Worm (Caenorhabditis elegans) whole organism, L3 larva: Measurements from ENCODE around the gene Y57G11C.52.

Experiments used
- R02D3.7 ChIP-seq: fragments of 150-350 bp; optimal IDR thresholded peaks from 2 replicates; lab custom pipeline; 2014; ENCODE audit warnings: missing biosample characterization, missing genetic modification characterization
- ceh-16 ChIP-seq: sonication (generic microtip); optimal IDR thresholded peaks from 2 replicates; lab custom pipeline; 2017; ENCODE audit warnings: missing biosample characterization, missing genetic modification characterization
- ceh-28 ChIP-seq: fragments of 150-350 bp; optimal IDR thresholded peaks from 2 replicates; lab custom pipeline; 2014; ENCODE audit warnings: missing biosample characterization, missing genetic modification reagents, missing genetic modification characterization
- ceh-82 ChIP-seq: fragments of 150-350 bp; optimal IDR thresholded peaks from 2 replicates; lab custom pipeline; 2014; ENCODE audit warnings: missing biosample characterization, missing genetic modification characterization
- ceh-9 ChIP-seq: sonication (generic microtip); optimal IDR thresholded peaks from 2 replicates; lab custom pipeline; 2018; ENCODE audit warnings: missing biosample characterization, missing genetic modification characterization
- daf-12 ChIP-seq: fragments of 150-350 bp; optimal IDR thresholded peaks from 2 replicates; lab custom pipeline; 2014; ENCODE audit warnings: missing biosample characterization, missing genetic modification reagents, missing genetic modification characterization
- egl-27 ChIP-seq: sonication (generic microtip); optimal IDR thresholded peaks from 4 replicates; lab custom pipeline; 2017; ENCODE audit warnings: missing biosample characterization, missing genetic modification reagents, missing genetic modification characterization
- egl-5 ChIP-seq: fragments of 150-350 bp; optimal IDR thresholded peaks from 2 replicates; lab custom pipeline; 2017; ENCODE audit warnings: missing biosample characterization, missing genetic modification reagents, missing genetic modification characterization, inconsistent platforms
- elt-1 ChIP-seq: fragments of 150-350 bp; optimal IDR thresholded peaks from 2 replicates; lab custom pipeline; 2014; ENCODE audit warnings: missing biosample characterization, missing genetic modification characterization
- elt-2 ChIP-seq: sonication (generic microtip); optimal IDR thresholded peaks from 2 replicates; lab custom pipeline; 2016; ENCODE audit warnings: missing genetic modification reagents, mild to moderate bottlenecking, missing genetic modification characterization, missing compliant biosample characterization
- elt-3 ChIP-seq, 3 experiments: fragments of 150-350 bp in 1 of 3; sonication (generic microtip) in 2 of 3; optimal IDR thresholded peaks; 2 replicates in 2 of 3; 4 replicates in 1 of 3; lab custom pipeline; 2014 to 2017; ENCODE audit warnings: missing biosample characterization in 3 of 3, missing genetic modification characterization in 3 of 3
- eor-1 ChIP-seq, 2 experiments: fragments of 150-350 bp; optimal IDR thresholded peaks; 2 replicates each; lab custom pipeline; 2014 to 2018; ENCODE audit warnings: missing biosample characterization in 2 of 2, missing genetic modification characterization in 2 of 2
- fkh-10 ChIP-seq: sonication (generic microtip); optimal IDR thresholded peaks from 2 replicates; lab custom pipeline; 2017; ENCODE audit warnings: missing biosample characterization, missing genetic modification reagents, missing genetic modification characterization
- fkh-2 ChIP-seq: fragments of 150-350 bp; optimal IDR thresholded peaks from 2 replicates; lab custom pipeline; 2014; ENCODE audit warnings: missing biosample characterization, missing genetic modification reagents, missing genetic modification characterization
- hmg-11 ChIP-seq: sonication (generic microtip); optimal IDR thresholded peaks from 2 replicates; lab custom pipeline; 2016; ENCODE audit warnings: missing genetic modification characterization, missing compliant biosample characterization
- jun-1 ChIP-seq: fragments of 150-350 bp; optimal IDR thresholded peaks from 2 replicates; lab custom pipeline; 2014; ENCODE audit warnings: missing biosample characterization, missing genetic modification reagents, missing genetic modification characterization
- lin-15B ChIP-seq: fragments of 150-350 bp; optimal IDR thresholded peaks from 2 replicates; lab custom pipeline; 2014; ENCODE audit warnings: missing biosample characterization, missing genetic modification characterization
- lin-39 ChIP-seq: fragments of 150-350 bp; optimal IDR thresholded peaks from 2 replicates; lab custom pipeline; 2018; ENCODE audit warnings: missing biosample characterization, missing genetic modification reagents, missing genetic modification characterization
- lsy-12 ChIP-seq: sonication (generic microtip); optimal IDR thresholded peaks from 2 replicates; lab custom pipeline; 2016; ENCODE audit warnings: mild to moderate bottlenecking, missing genetic modification characterization, missing compliant biosample characterization
- mdl-1 ChIP-seq: fragments of 150-350 bp; optimal IDR thresholded peaks from 2 replicates; lab custom pipeline; 2014; ENCODE audit warnings: missing biosample characterization, missing genetic modification characterization
- mml-1 ChIP-seq: fragments of 150-350 bp; sonication (generic microtip); optimal IDR thresholded peaks from 3 replicates; lab custom pipeline; 2014; ENCODE audit warnings: missing biosample characterization, missing genetic modification characterization
- nfya-1 ChIP-seq: sonication (generic microtip); optimal IDR thresholded peaks from 2 replicates; lab custom pipeline; 2017; ENCODE audit warnings: missing genetic modification characterization, mild to moderate bottlenecking, missing compliant biosample characterization, antibody characterized with exemption, moderate library complexity; ENCODE audit not compliant: insufficient read depth
- nhr-11 ChIP-seq: fragments of 150-350 bp; optimal IDR thresholded peaks from 2 replicates; lab custom pipeline; 2014; ENCODE audit warnings: missing biosample characterization, missing genetic modification characterization
- nhr-12 ChIP-seq: fragments of 150-350 bp; optimal IDR thresholded peaks from 2 replicates; lab custom pipeline; 2014; ENCODE audit warnings: missing biosample characterization, missing genetic modification characterization
- nhr-23 ChIP-seq: fragments of 150-350 bp; optimal IDR thresholded peaks from 2 replicates; lab custom pipeline; 2014; ENCODE audit warnings: missing biosample characterization, missing genetic modification reagents, missing genetic modification characterization
- nhr-237 ChIP-seq: fragments of 150-350 bp; optimal IDR thresholded peaks from 2 replicates; lab custom pipeline; 2014; ENCODE audit warnings: missing biosample characterization, missing genetic modification characterization
- nhr-25 ChIP-seq: sonication (generic microtip); optimal IDR thresholded peaks from 2 replicates; lab custom pipeline; 2017; ENCODE audit warnings: missing biosample characterization, missing genetic modification characterization
- nhr-43 ChIP-seq: sonication (generic microtip); optimal IDR thresholded peaks from 2 replicates; lab custom pipeline; 2016; ENCODE audit warnings: mild to moderate bottlenecking, missing genetic modification characterization, missing compliant biosample characterization; ENCODE audit not compliant: poor library complexity, severe bottlenecking
- nhr-67 ChIP-seq: fragments of 150-350 bp; optimal IDR thresholded peaks from 2 replicates; lab custom pipeline; 2014; ENCODE audit warnings: missing biosample characterization, missing genetic modification characterization
- nhr-76 ChIP-seq: fragments of 150-350 bp; sonication (generic microtip); optimal IDR thresholded peaks from 5 replicates; lab custom pipeline; 2014; ENCODE audit warnings: missing biosample characterization, missing genetic modification characterization
- pha-4 ChIP-seq: fragments of 150-350 bp; optimal IDR thresholded peaks from 2 replicates; lab custom pipeline; 2014; ENCODE audit warnings: missing biosample characterization, missing genetic modification reagents, missing genetic modification characterization
- sea-2 ChIP-seq: fragments of 150-350 bp; sonication (generic microtip); optimal IDR thresholded peaks from 4 replicates; lab custom pipeline; 2014; ENCODE audit warnings: missing biosample characterization, missing genetic modification reagents, missing genetic modification characterization
- skn-1 ChIP-seq: fragments of 150-350 bp; optimal IDR thresholded peaks from 2 replicates; lab custom pipeline; 2014; ENCODE audit warnings: missing biosample characterization, missing genetic modification characterization
- snpc-4 ChIP-seq: fragments of 150-350 bp; optimal IDR thresholded peaks from 2 replicates; lab custom pipeline; 2014; ENCODE audit warnings: missing biosample characterization, missing genetic modification characterization
- tbx-2 ChIP-seq: sonication (generic microtip); optimal IDR thresholded peaks from 2 replicates; lab custom pipeline; 2016; ENCODE audit warnings: mild to moderate bottlenecking, missing genetic modification characterization, missing compliant biosample characterization
- unc-39 ChIP-seq: sonication (generic microtip); optimal IDR thresholded peaks from 4 replicates; lab custom pipeline; 2017; ENCODE audit warnings: missing biosample characterization, missing genetic modification characterization
- unc-62 ChIP-seq: fragments of 150-350 bp; sonication (generic microtip); optimal IDR thresholded peaks from 4 replicates; lab custom pipeline; 2014; ENCODE audit warnings: missing biosample characterization, missing genetic modification reagents, missing genetic modification characterization
- zag-1 ChIP-seq: fragments of 150-350 bp; optimal IDR thresholded peaks from 2 replicates; lab custom pipeline; 2014; ENCODE audit warnings: missing biosample characterization, missing genetic modification characterization
- ztf-11 ChIP-seq: fragments of 150-350 bp; optimal IDR thresholded peaks from 2 replicates; lab custom pipeline; 2014; ENCODE audit warnings: missing biosample characterization, missing genetic modification characterization
- ztf-4 ChIP-seq: fragments of 150-350 bp; optimal IDR thresholded peaks from 2 replicates; lab custom pipeline; 2014; ENCODE audit warnings: missing biosample characterization, missing genetic modification characterization

Gene Y57G11C.52

ce11 chrIV:14868560-14868959, 14.8 kb downstream of the Y57G11C.52 start:
- no peak for TF ChIP-seq nhr-76
- TF ChIP-seq nhr-23 (tag; lab: Kevin White, UChicago) = no peak
- no peak for TF ChIP-seq elt-2
- TF ChIP-seq mml-1 (tag; lab: Kevin White, UChicago) = no peak
- no peak for TF ChIP-seq unc-62 (GFP tag; lab: Kevin White, UChicago)
- TF ChIP-seq ceh-82 = no peak

- TF ChIP-seq zag-1 (tag; lab: Kevin White, UChicago) (no peak), elt-2 (no peak), nhr-43 (peak; percentile 84), fkh-2 (tag; lab: Kevin White, UChicago) (no peak), ztf-4 (tag; lab: Kevin White, UChicago) (no peak), hmg-11 (tag; lab: Kevin White, UChicago) (no peak), lin-39 (tag; lab: Kevin White, UChicago) (no peak), nhr-11 (tag; lab: Kevin White, UChicago) (no peak), elt-1 (tag; lab: Kevin White, UChicago) (no peak), ceh-82 (no peak), pha-4 (tag; lab: Kevin White, UChicago) (no peak), nhr-12 (tag; lab: Kevin White, UChicago) (no peak), ceh-9 (tag; lab: Kevin White, UChicago) (no peak), mdl-1 (tag; lab: Kevin White, UChicago) (no peak), jun-1 (no peak), egl-27 (tag; lab: Kevin White, UChicago) (no peak), nhr-237 (no peak), sea-2 (GFP tag; lab: Kevin White, UChicago) (no peak), elt-3 (tag; optimal IDR thresholded peaks at IDR 0.05; lab: Kevin White, UChicago) (peak in 2 of 3 experiments; percentile 19 to 56), eor-1 (tag; optimal IDR thresholded peaks at IDR 0.05; lab: Kevin White, UChicago) (no peak), nhr-23 (tag; lab: Kevin White, UChicago) (peak; percentile 85), nfya-1 (tag; lab: Kevin White, UChicago) (peak; percentile 91), nhr-25 (tag; lab: Kevin White, UChicago) (peak; percentile 82), tbx-2 (no peak), daf-12 (no peak), lsy-12 (tag; lab: Kevin White, UChicago) (no peak), unc-62 (GFP tag; lab: Kevin White, UChicago) (no peak), ceh-28 (tag; lab: Kevin White, UChicago) (no peak), ztf-11 (tag; lab: Kevin White, UChicago) (no peak), skn-1 (tag; lab: Kevin White, UChicago) (no peak), egl-5 (no peak), nhr-67 (tag; lab: Kevin White, UChicago) (no peak), snpc-4 (no peak), unc-39 (no peak)
Measured at ce11 chrIV:14869844-14870433, 16.1 kb downstream of the Y57G11C.52 start.

- no peak for TF ChIP-seq R02D3.7 (tag; lab: Kevin White, UChicago)
- no peak for TF ChIP-seq fkh-2 (tag; lab: Kevin White, UChicago)
- peak; percentile 21 for TF ChIP-seq jun-1
- no peak for TF ChIP-seq elt-2
- TF ChIP-seq nhr-25 (tag; lab: Kevin White, UChicago) = peak; percentile 86
- peak in 1 of 3 experiments; percentile 37 for TF ChIP-seq elt-3 (tag; optimal IDR thresholded peaks at IDR 0.05; lab: Kevin White, UChicago)
- TF ChIP-seq nhr-43 = peak; percentile 77
- TF ChIP-seq fkh-10 (GFP tag; lab: Kevin White, UChicago) = no peak
- peak; percentile 74 for TF ChIP-seq nfya-1 (tag; lab: Kevin White, UChicago)
- peak; percentile 61 for TF ChIP-seq pha-4 (tag; lab: Kevin White, UChicago)
- TF ChIP-seq ceh-28 (tag; lab: Kevin White, UChicago) = peak; percentile 5
- peak; percentile 81 for TF ChIP-seq nhr-23 (tag; lab: Kevin White, UChicago)
- TF ChIP-seq ceh-16 = no peak
- TF ChIP-seq tbx-2 = peak; percentile 14
- TF ChIP-seq hmg-11 (tag; lab: Kevin White, UChicago) = peak; percentile 56
- TF ChIP-seq lin-15B (tag; lab: Kevin White, UChicago) = peak; percentile 43
Measured at ce11 chrIV:14872320-14872719, 18.5 kb downstream of the Y57G11C.52 start.
